Worm (Caenorhabditis elegans) whole organism, L4/young adult: ENCODE data around the gene Y4C6B.1.

Experiments used
- W03F9.2 ChIP-seq: fragments of 150-350 bp; optimal IDR thresholded peaks from 2 replicates; lab custom pipeline; 2014; ENCODE audit warnings: missing biosample characterization, missing genetic modification characterization
- dao-5 ChIP-seq: sonication (generic microtip); optimal IDR thresholded peaks from 2 replicates; lab custom pipeline; 2016; ENCODE audit warnings: missing genotype, missing genetic modification characterization, moderate library complexity, missing compliant biosample characterization
- him-1 ChIP-seq: sonication (generic microtip); optimal IDR thresholded peaks from 2 replicates; lab custom pipeline; 2016; ENCODE audit warnings: missing genotype, missing genetic modification reagents, missing genetic modification characterization, missing compliant biosample characterization

The Y4C6B.1 gene

DNA sequence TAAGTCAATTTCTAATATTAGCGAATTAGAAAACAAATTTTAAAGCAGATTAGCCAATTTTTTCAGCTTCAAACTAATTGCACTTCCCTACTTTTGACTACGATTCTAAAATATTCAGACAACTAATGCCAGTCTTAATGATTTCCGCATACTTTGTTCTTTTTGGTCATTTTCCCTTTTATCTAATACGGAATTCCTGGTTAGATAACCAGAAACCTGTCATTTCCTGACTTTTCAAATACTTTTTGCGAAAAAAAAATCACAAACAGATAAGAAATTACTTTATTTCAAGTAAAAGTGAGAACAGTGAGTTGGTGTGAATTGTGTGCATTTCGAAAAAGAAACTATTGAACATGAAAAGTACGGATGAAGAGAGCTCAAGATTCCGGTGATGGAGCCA, 25.9 kb downstream of the Y4C6B.1 start:
- TF ChIP-seq dao-5 (tag; lab: Kevin White, UChicago), result no peak

DNA sequence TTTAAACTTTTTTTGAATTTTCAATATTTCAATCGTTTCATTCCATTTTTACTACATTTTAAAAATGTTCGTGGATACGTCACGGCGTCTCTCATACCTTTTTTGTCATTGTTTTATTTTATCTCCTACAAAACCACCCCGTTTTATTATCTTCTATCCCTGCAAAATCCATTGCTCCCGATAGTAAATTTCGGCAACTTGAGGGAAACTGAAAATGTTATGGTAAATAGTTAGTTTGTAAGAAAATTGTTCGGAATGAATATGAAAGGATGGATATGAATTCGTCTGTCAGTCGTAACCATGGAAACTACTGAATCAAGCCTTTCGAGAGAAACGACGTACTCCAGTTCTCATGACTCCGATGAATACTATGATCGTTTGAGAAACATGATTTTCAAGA, 27.0 kb downstream of the Y4C6B.1 start, which contains the start of gene F41H10.2:
F41H10.2 (plus strand) TSS at position 301 of the 400 bp plus-strand sequence.
- TF ChIP-seq W03F9.2 (tag; lab: Kevin White, UChicago) (no peak), him-1 (no peak), dao-5 (tag; lab: Kevin White, UChicago) (no peak)

- TF ChIP-seq dao-5 (tag; lab: Kevin White, UChicago) (no peak), W03F9.2 (tag; lab: Kevin White, UChicago) (no peak), him-1 (no peak)
Measured at ce11 chrIV:5382609-5383008, 28.3 kb downstream of the Y4C6B.1 start, which contains the start of gene F41H10.1. Gene F41H10.1 (plus strand): TSS chrIV:5382909.

- TF ChIP-seq dao-5 (tag; lab: Kevin White, UChicago) (no peak), him-1 (no peak), W03F9.2 (tag; lab: Kevin White, UChicago) (no peak)
Measured at ce11 chrIV:5385020-5385419, 30.7 kb downstream of the Y4C6B.1 start, which contains the start of gene F41H10.12. Gene F41H10.12 (plus strand): TSS chrIV:5385320.

DNA sequence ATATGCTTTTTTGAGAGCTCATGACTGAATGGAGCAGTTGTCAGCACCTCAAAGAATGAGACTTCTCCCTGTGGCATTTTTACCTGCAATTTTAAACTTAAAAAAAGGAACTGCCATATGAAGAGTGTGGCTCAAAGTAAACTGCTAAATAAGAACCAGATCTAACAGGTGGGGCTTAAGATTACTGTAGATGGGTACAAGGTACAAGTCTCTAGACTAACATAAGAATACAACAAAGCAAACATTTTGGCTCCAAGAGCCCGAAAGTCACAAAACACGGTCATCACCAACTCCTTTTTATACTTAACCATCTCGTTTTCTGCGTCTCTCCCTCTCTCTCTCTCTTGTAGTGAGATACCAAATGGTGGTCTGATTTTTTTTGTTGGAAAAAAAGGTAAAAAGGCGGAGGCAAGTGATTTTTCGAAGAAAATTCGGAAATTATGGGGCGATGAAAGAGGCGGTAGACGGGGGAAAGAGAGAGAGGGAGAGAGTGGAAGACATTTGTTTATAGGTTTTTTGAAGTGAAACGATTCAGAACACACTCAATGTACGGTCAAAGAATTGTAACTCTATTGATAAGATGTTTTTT, 34.3 kb downstream of the Y4C6B.1 start, which contains the start of gene elo-6:
elo-6 (minus strand) TSS at position 83 of the 589 bp plus-strand sequence.
- TF ChIP-seq him-1 (no peak), W03F9.2 (tag; lab: Kevin White, UChicago) (no peak), dao-5 (tag; lab: Kevin White, UChicago) (no peak)

DNA sequence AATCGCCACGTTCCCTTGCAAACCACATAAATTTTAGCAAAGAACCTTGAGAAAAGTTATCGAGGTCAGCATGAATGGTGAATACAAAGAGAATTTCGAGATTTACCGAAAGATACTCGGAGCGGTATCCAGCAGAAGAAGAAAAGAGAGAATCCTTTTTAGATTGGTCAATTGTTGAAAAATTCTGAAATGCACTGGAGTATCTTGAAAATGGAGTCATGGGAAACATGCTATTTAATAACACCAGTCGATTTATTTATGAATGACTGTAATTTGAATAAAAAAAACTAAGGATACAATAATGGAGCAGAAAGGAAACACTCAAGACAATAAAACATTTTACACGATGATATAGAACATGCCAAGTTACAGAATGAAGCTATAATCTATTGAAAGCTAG, 35.7 kb downstream of the Y4C6B.1 start:
- TF ChIP-seq W03F9.2 (tag; lab: Kevin White, UChicago), result no peak
- no peak for TF ChIP-seq him-1
- TF ChIP-seq dao-5 (tag; lab: Kevin White, UChicago), result no peak

- TF ChIP-seq dao-5 (tag; lab: Kevin White, UChicago), result no peak
- no peak for TF ChIP-seq W03F9.2 (tag; lab: Kevin White, UChicago)
- no peak for TF ChIP-seq him-1
Measured at ce11 chrIV:5391507-5392057, 37.3 kb downstream of the Y4C6B.1 start, which contains the start of the genes htp-1 and ZK616.5. Gene htp-1 (minus strand): TSS chrIV:5391557. Gene ZK616.5 (plus strand): TSS chrIV:5391929.

ce11 chrIV:5393566-5393965, 39.3 kb downstream of the Y4C6B.1 start:
- TF ChIP-seq W03F9.2 (tag; lab: Kevin White, UChicago) (no peak), dao-5 (tag; lab: Kevin White, UChicago) (no peak), him-1 (no peak)

DNA sequence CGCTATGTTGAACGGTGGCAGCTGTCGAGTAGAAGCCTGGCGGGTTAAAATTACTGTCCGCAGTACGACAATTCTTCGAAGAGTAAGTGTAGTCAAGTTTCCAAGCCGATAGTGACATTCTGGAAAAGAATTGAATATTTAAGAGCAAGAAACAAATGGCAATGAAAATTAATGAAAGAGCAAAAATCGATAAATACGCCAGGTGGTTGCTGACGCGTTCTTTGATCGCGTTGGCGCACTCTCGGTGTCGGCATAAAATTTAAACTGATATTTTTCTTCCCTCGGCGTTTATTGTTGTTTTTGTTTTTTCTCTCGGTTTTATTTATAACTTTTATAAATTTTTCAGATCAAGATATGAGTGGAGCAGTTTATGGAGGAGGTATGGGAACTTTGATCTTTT, 40.4 kb downstream of the Y4C6B.1 start, which contains the start of the genes perm-3 and swsn-6:
perm-3 (minus strand) TSS at position 118 of the 400 bp plus-strand sequence.
swsn-6 (plus strand) TSS at position 347 of the 400 bp plus-strand sequence.
- TF ChIP-seq him-1 (no peak), W03F9.2 (tag; lab: Kevin White, UChicago) (peak; percentile 79)

- TF ChIP-seq him-1 (no peak), dao-5 (tag; lab: Kevin White, UChicago) (no peak), W03F9.2 (tag; lab: Kevin White, UChicago) (no peak)
Measured at ce11 chrIV:5396769-5397168, 42.5 kb downstream of the Y4C6B.1 start, which contains the start of gene ZK616.3. Gene ZK616.3 (plus strand): TSS chrIV:5397069.

ce11 chrIV:5397539-5397938, 43.3 kb downstream of the Y4C6B.1 start, which contains the start of gene ZK616.2:
Gene ZK616.2 (plus strand): TSS chrIV:5397839.
- TF ChIP-seq W03F9.2 (tag; lab: Kevin White, UChicago) (no peak), dao-5 (tag; lab: Kevin White, UChicago) (no peak), him-1 (no peak)

ce11 chrIV:5400609-5401008, 46.3 kb downstream of the Y4C6B.1 start, which contains the start of gene ZK616.1:
Gene ZK616.1 (plus strand): TSS chrIV:5400909.
- TF ChIP-seq dao-5 (tag; lab: Kevin White, UChicago) (no peak), W03F9.2 (tag; lab: Kevin White, UChicago) (no peak), him-1 (no peak)

- TF ChIP-seq dao-5 (tag; lab: Kevin White, UChicago) (no peak), W03F9.2 (tag; lab: Kevin White, UChicago) (no peak), him-1 (no peak)
Measured at ce11 chrIV:5405345-5405744, 51.1 kb downstream of the Y4C6B.1 start, which contains the start of gene ZK616.61. Gene ZK616.61 (plus strand): TSS chrIV:5405645.
